Worm (Caenorhabditis elegans) whole organism, early embryonic: Measurements from ENCODE around the gene end-3.

Experiments
- ama-1 ChIP-seq: fragments of 150-350 bp; optimal IDR thresholded peaks from 2 replicates; lab custom pipeline; 2014
- ets-7 ChIP-seq: sonication (generic microtip); optimal IDR thresholded peaks from 2 replicates; lab custom pipeline; 2016; ENCODE audit warnings: missing genotype, missing genetic modification characterization, missing compliant biosample characterization
- pes-1 ChIP-seq: fragments of 200-800 bp; sonication (Bioruptor generic); IDR thresholded peaks from 2 replicates; pipeline ENCODE4 v1.3.6; 2022; ENCODE audit warnings: missing genetic modification reagents, missing genetic modification characterization, missing compliant biosample characterization

ce11 chrV:14017476-14017875, 3.0 kb downstream of the end-3 start, which contains the start of gene srh-308:
- TF ChIP-seq ama-1 = no peak
- no peak for TF ChIP-seq pes-1 (GFP tag; lab: Robert Waterston, UW)
- TF ChIP-seq ets-7 = no peak
